Worm (Caenorhabditis elegans) whole organism, late embryonic: ENCODE results near the gene ZK1127.4.
A peak's percentile ranks its signal among the peaks of the same experiment; 100 is the strongest.

Experiments used
- C08G9.2 ChIP-seq: sonication (generic microtip); optimal IDR thresholded peaks from 2 replicates; lab custom pipeline; 2016; ENCODE audit warnings: mild to moderate bottlenecking, missing genetic modification characterization, moderate library complexity, missing compliant biosample characterization
- F13H6.1 ChIP-seq: sonication (generic microtip); optimal IDR thresholded peaks from 2 replicates; lab custom pipeline; 2016; ENCODE audit warnings: missing genetic modification characterization, missing compliant biosample characterization
- K02D7.2 ChIP-seq: sonication (generic microtip); optimal IDR thresholded peaks from 2 replicates; lab custom pipeline; 2017; ENCODE audit warnings: mild to moderate bottlenecking, missing genetic modification characterization, missing compliant biosample characterization
- T23F11.4 ChIP-seq: fragments of 200-800 bp; sonication (Bioruptor generic); optimal IDR thresholded peaks from 2 replicates; lab custom pipeline; 2018; ENCODE audit warnings: mild to moderate bottlenecking, missing genetic modification characterization, missing compliant biosample characterization
- ahr-1 ChIP-seq: sonication (generic microtip); optimal IDR thresholded peaks from 2 replicates; lab custom pipeline; 2016; ENCODE audit warnings: missing genetic modification characterization, missing compliant biosample characterization
- ama-1 ChIP-seq: fragments of 150-350 bp; optimal IDR thresholded peaks from 2 replicates; lab custom pipeline; 2014
- ceh-14 ChIP-seq: sonication (generic microtip); optimal IDR thresholded peaks from 2 replicates; lab custom pipeline; 2016; ENCODE audit warnings: missing genotype, missing genetic modification characterization, missing compliant biosample characterization
- ceh-19 ChIP-seq: fragments of 200-800 bp; sonication (Bioruptor generic); optimal IDR thresholded peaks from 2 replicates; lab custom pipeline; 2018; ENCODE audit warnings: mild to moderate bottlenecking, missing genetic modification characterization, missing compliant biosample characterization
- ceh-2 ChIP-seq: sonication (generic microtip); optimal IDR thresholded peaks from 2 replicates; lab custom pipeline; 2016; ENCODE audit warnings: missing genotype, missing genetic modification characterization, missing compliant biosample characterization
- ceh-22 ChIP-seq: sonication (generic microtip); optimal IDR thresholded peaks from 2 replicates; lab custom pipeline; 2017; ENCODE audit warnings: missing biosample characterization, missing genetic modification characterization
- ceh-24 ChIP-seq: sonication (generic microtip); optimal IDR thresholded peaks from 2 replicates; lab custom pipeline; 2016; ENCODE audit warnings: mild to moderate bottlenecking, missing genetic modification characterization, missing compliant biosample characterization
- ceh-30 ChIP-seq: fragments of 150-350 bp; optimal IDR thresholded peaks from 2 replicates; lab custom pipeline; 2014; ENCODE audit warnings: missing biosample characterization, missing genetic modification characterization
- ceh-31 ChIP-seq: sonication (generic microtip); optimal IDR thresholded peaks from 2 replicates; lab custom pipeline; 2016; ENCODE audit warnings: missing genetic modification characterization, missing compliant biosample characterization
- ceh-34 ChIP-seq: sonication (generic microtip); optimal IDR thresholded peaks from 2 replicates; lab custom pipeline; 2016; ENCODE audit warnings: mild to moderate bottlenecking, missing genetic modification characterization, missing compliant biosample characterization
- ceh-48 ChIP-seq: sonication (generic microtip); optimal IDR thresholded peaks from 2 replicates; lab custom pipeline; 2016; ENCODE audit warnings: missing genetic modification characterization, inconsistent platforms, missing compliant biosample characterization
- ceh-9 ChIP-seq: sonication (generic microtip); optimal IDR thresholded peaks from 2 replicates; lab custom pipeline; 2016; ENCODE audit warnings: mild to moderate bottlenecking, missing genetic modification characterization, inconsistent platforms, missing compliant biosample characterization
- che-1 ChIP-seq: sonication (generic microtip); optimal IDR thresholded peaks from 2 replicates; lab custom pipeline; 2016; ENCODE audit warnings: mild to moderate bottlenecking, missing genetic modification characterization, missing compliant biosample characterization
- elt-2 ChIP-seq: sonication (generic microtip); optimal IDR thresholded peaks from 2 replicates; lab custom pipeline; 2016; ENCODE audit warnings: missing genetic modification reagents, missing genetic modification characterization, missing compliant biosample characterization
- elt-4 ChIP-seq: sonication (generic microtip); optimal IDR thresholded peaks from 2 replicates; lab custom pipeline; 2016; ENCODE audit warnings: missing genetic modification characterization, missing compliant biosample characterization
- eyg-1 ChIP-seq: sonication (generic microtip); optimal IDR thresholded peaks from 2 replicates; lab custom pipeline; 2016; ENCODE audit warnings: missing genotype, missing genetic modification characterization, missing compliant biosample characterization
- fax-1 ChIP-seq: sonication (generic microtip); optimal IDR thresholded peaks from 2 replicates; lab custom pipeline; 2016; ENCODE audit warnings: missing genotype, missing genetic modification characterization, missing compliant biosample characterization
- fkh-10 ChIP-seq: fragments of 150-350 bp; optimal IDR thresholded peaks from 2 replicates; lab custom pipeline; 2014; ENCODE audit warnings: missing biosample characterization, missing genetic modification reagents, missing genetic modification characterization
- gmeb-2 ChIP-seq: sonication (generic microtip); optimal IDR thresholded peaks from 2 replicates; lab custom pipeline; 2016; ENCODE audit warnings: missing genetic modification characterization, inconsistent platforms, missing compliant biosample characterization
- hlh-13 ChIP-seq: fragments of 200-800 bp; sonication (Bioruptor generic); optimal IDR thresholded peaks from 2 replicates; lab custom pipeline; 2018; ENCODE audit warnings: mild to moderate bottlenecking, missing genetic modification characterization, missing compliant biosample characterization
- hlh-15 ChIP-seq: sonication (generic microtip); optimal IDR thresholded peaks from 2 replicates; lab custom pipeline; 2016; ENCODE audit warnings: missing genetic modification characterization, missing compliant biosample characterization
- hlh-30 ChIP-seq: sonication (generic microtip); optimal IDR thresholded peaks from 2 replicates; lab custom pipeline; 2017; ENCODE audit warnings: antibody characterized with exemption, missing genetic modification characterization, missing compliant biosample characterization; ENCODE audit not compliant: insufficient read depth
- hlh-8 ChIP-seq: sonication (generic microtip); optimal IDR thresholded peaks from 2 replicates; lab custom pipeline; 2016; ENCODE audit warnings: missing genotype, missing genetic modification characterization, missing compliant biosample characterization
- lim-6 ChIP-seq: sonication (generic microtip); optimal IDR thresholded peaks from 2 replicates; lab custom pipeline; 2016; ENCODE audit warnings: missing genetic modification characterization, missing compliant biosample characterization
- lin-11 ChIP-seq: fragments of 200-800 bp; sonication (Bioruptor generic); optimal IDR thresholded peaks from 2 replicates; lab custom pipeline; 2018; ENCODE audit warnings: mild to moderate bottlenecking, missing genetic modification characterization, missing compliant biosample characterization
- madf-2 ChIP-seq: sonication (generic microtip); optimal IDR thresholded peaks from 2 replicates; lab custom pipeline; 2017; ENCODE audit warnings: missing genetic modification characterization, missing compliant biosample characterization
- nfya-1 ChIP-seq: sonication (generic microtip); optimal IDR thresholded peaks from 2 replicates; lab custom pipeline; 2017; ENCODE audit warnings: missing genetic modification characterization, mild to moderate bottlenecking, missing compliant biosample characterization, antibody characterized with exemption, moderate library complexity
- npax-4 ChIP-seq: sonication (generic microtip); optimal IDR thresholded peaks from 2 replicates; lab custom pipeline; 2016; ENCODE audit warnings: missing genetic modification characterization, missing compliant biosample characterization
- odd-2 ChIP-seq: sonication (generic microtip); optimal IDR thresholded peaks from 2 replicates; lab custom pipeline; 2017; ENCODE audit warnings: antibody characterized with exemption, mild to moderate bottlenecking, missing genetic modification characterization, missing compliant biosample characterization
- pag-3 ChIP-seq: sonication (generic microtip); optimal IDR thresholded peaks from 2 replicates; lab custom pipeline; 2016; ENCODE audit warnings: missing compliant biosample characterization, missing genetic modification characterization, borderline replicate concordance
- pha-4 ChIP-seq: fragments of 150-350 bp; optimal IDR thresholded peaks from 2 replicates; lab custom pipeline; 2018; ENCODE audit warnings: missing biosample characterization, missing genetic modification reagents, missing genetic modification characterization
- sox-2 ChIP-seq: fragments of 200-800 bp; sonication (Bioruptor generic); IDR thresholded peaks from 2 replicates; pipeline ENCODE4 v1.3.6; 2022; ENCODE audit warnings: missing genetic modification reagents, missing genetic modification characterization, missing compliant biosample characterization
- sox-4 ChIP-seq: sonication (generic microtip); optimal IDR thresholded peaks from 2 replicates; lab custom pipeline; 2017; ENCODE audit warnings: mild to moderate bottlenecking, missing genetic modification characterization, inconsistent platforms, missing compliant biosample characterization
- tbx-2 ChIP-seq: sonication (generic microtip); optimal IDR thresholded peaks from 2 replicates; lab custom pipeline; 2016; ENCODE audit warnings: missing genetic modification characterization, missing compliant biosample characterization
- tbx-7 ChIP-seq: sonication (generic microtip); optimal IDR thresholded peaks from 2 replicates; lab custom pipeline; 2016; ENCODE audit warnings: missing genotype, missing genetic modification characterization, missing compliant biosample characterization
- unc-42 ChIP-seq: sonication (generic microtip); optimal IDR thresholded peaks from 2 replicates; lab custom pipeline; 2016; ENCODE audit warnings: missing genotype, missing genetic modification characterization, missing compliant biosample characterization
- unc-86 ChIP-seq: sonication (generic microtip); optimal IDR thresholded peaks from 2 replicates; lab custom pipeline; 2016; ENCODE audit warnings: missing genetic modification characterization, missing compliant biosample characterization
- ztf-16 ChIP-seq: sonication (generic microtip); optimal IDR thresholded peaks from 2 replicates; lab custom pipeline; 2017; ENCODE audit warnings: missing genetic modification characterization, missing compliant biosample characterization

ZK1127.4 gene

DNA sequence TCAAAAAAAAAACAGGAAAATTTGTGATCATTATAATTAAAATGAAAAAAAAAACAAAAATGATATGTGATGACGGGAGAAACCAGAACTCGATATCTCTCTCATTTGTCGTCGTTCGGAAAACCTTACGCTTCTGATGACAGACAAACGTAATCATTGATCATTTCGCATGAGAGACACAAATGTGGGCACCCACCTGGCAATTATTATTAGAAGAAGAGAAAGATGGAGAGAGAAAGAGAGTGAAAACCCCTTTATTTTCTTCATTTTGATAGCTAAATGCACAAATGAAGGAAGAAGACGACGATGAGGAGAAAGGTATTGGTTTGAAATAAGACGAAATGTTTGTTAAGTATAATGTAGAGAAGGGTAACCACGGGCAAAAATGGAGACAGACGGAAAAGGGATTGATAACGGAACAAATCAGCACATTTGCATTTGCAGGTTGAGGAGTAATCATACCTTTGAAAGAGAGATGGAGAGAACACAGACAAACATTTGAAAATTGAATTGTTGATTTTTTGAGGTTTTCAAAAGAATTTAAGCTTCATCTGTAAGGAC, 22.5 kb upstream of the ZK1127.4 start:
- peak; percentile 12 for TF ChIP-seq nfya-1 (tag; lab: Kevin White, UChicago)
- TF ChIP-seq ceh-14 = peak; percentile 11
- no peak for TF ChIP-seq C08G9.2
- TF ChIP-seq elt-2 = peak; percentile 2
- TF ChIP-seq npax-4 (tag; lab: Kevin White, UChicago) = no peak

DNA sequence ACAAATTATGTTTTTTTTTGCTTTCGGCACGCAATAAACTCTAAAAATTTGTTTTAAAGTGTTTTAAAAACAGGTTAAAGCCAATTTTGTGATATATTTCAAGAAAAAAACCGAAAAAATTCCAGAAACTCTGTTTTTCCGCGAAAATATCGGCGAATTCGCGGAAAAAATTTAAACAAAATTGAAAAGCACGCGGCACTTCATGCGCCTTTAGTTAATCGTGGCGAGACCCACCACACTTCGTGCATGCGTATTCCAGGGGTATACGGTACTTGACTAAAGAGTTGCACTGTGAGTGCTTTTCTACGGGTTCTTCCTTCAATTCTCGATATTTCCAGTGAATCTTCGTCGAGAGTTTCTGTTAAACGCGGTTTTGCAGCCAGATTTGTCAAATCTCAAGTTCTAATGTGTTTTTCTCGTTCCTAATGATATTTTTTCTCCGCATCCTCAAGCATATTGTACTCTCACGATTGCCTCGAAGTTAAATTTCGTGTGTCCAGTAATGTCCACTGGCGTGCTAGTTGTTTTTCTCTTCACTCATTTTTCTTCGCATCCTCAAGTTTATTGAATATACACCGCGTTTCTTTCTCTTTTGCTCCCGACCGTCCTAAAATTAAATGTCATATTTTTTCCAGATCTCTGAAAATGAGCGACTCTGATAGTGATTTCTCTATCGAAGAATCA, 15.9 kb upstream of the ZK1127.4 start, which contains the start of gene cin-4:
Gene cin-4 (plus strand): TSS at position 634 of the 684 bp plus-strand sequence.
- TF ChIP-seq pag-3 (tag; lab: Kevin White, UChicago) (no peak), elt-4 (tag; lab: Kevin White, UChicago) (no peak), ceh-9 (tag; lab: Kevin White, UChicago) (no peak), hlh-15 (no peak), ahr-1 (tag; lab: Kevin White, UChicago) (no peak), lim-6 (tag; lab: Kevin White, UChicago) (no peak), unc-86 (tag; lab: Kevin White, UChicago) (no peak), gmeb-2 (tag; lab: Kevin White, UChicago) (no peak), F13H6.1 (tag; lab: Kevin White, UChicago) (no peak), ceh-19 (GFP tag; lab: Kevin White, UChicago) (no peak), ztf-16 (tag; lab: Kevin White, UChicago) (no peak), che-1 (tag; lab: Kevin White, UChicago) (no peak), hlh-8 (no peak), ceh-48 (tag; lab: Kevin White, UChicago) (no peak), sox-4 (tag; lab: Kevin White, UChicago) (no peak), T23F11.4 (GFP tag; lab: Kevin White, UChicago) (no peak), ceh-24 (no peak), ceh-2 (tag; lab: Kevin White, UChicago) (no peak)

DNA sequence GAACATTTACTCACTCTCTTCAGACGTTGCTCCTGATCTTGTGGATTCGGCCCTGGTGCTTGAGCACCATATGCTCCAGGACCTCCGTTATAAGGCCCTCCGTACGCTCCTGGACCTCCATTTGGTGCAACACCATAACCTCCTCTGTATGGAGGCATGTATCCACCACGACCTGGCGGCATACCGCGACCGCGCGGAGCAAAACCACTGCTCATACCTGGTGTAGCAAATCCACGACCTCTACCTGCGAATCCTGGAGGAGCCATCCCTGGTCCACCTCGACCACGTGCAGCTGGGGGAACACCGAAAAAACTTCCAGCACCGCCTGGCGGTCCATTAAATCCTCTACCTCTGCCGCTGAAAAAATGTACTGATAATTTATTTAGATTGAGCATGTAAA, 4.3 kb upstream of the ZK1127.4 start:
- TF ChIP-seq pag-3 (tag; lab: Kevin White, UChicago) (no peak), tbx-7 (no peak), tbx-2 (tag; lab: Kevin White, UChicago) (no peak), nfya-1 (tag; lab: Kevin White, UChicago) (no peak), ceh-22 (tag; lab: Kevin White, UChicago) (no peak), hlh-30 (tag; lab: Kevin White, UChicago) (no peak), eyg-1 (tag; lab: Kevin White, UChicago) (no peak), unc-42 (tag; lab: Kevin White, UChicago) (no peak), ceh-9 (tag; lab: Kevin White, UChicago) (no peak), ceh-14 (no peak), unc-86 (tag; lab: Kevin White, UChicago) (no peak), ceh-34 (tag; lab: Kevin White, UChicago) (no peak), C08G9.2 (no peak)
- TF ChIP-seq, all 69 proteins: peak for 0

DNA sequence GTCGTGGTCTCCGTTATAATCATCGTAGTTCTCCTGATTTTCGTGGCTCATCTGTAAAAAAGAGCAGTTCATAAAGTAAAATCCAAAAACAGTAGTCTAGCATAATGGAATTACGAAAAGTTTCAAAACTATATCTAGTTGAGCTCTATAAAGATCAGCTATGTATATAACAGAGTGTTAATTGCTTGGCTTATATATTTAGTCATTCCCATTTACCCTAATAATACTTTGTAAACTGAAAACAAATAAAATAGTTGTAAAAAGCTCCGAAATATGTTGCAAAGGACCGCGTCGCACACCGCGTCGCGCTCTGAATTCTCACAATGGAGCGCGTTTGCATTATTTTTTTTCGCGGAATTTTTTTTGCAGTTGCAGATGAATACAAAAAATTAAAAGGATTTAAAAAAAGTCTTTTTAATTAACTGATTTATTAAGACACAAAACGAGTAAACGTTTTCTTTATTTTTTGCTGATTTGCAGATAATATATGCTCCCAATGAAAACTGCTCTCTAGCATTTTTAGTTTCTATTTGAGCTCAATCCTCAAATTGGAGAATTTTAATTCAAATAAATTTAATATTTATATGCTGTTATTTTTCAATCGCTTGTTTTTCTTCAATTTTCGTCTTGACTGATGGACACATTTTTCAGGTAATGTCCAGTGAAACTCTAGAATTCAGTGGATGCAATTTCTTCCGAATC, 3.6 kb upstream of the ZK1127.4 start, which contains the start of the genes tcer-1 and ZK1127.5:
Gene tcer-1 (minus strand): TSS at position 51 of the 702 bp plus-strand sequence.
Gene ZK1127.5 (plus strand): TSS at position 652 of the 702 bp plus-strand sequence.
- peak; percentile 40 for TF ChIP-seq ceh-31 (tag; lab: Kevin White, UChicago)
- peak; percentile 22 for TF ChIP-seq tbx-2 (tag; lab: Kevin White, UChicago)
- TF ChIP-seq unc-86 (tag; lab: Kevin White, UChicago) = no peak
- no peak for TF ChIP-seq madf-2
- TF ChIP-seq hlh-13 (GFP tag; lab: Kevin White, UChicago) = no peak
- no peak for TF ChIP-seq odd-2 (tag; lab: Kevin White, UChicago)
- peak; percentile 46 for TF ChIP-seq nfya-1 (tag; lab: Kevin White, UChicago)
- TF ChIP-seq fax-1 (tag; lab: Kevin White, UChicago) = no peak
- no peak for TF ChIP-seq ceh-34 (tag; lab: Kevin White, UChicago)
- TF ChIP-seq npax-4 (tag; lab: Kevin White, UChicago) = no peak
- peak; percentile 15 for TF ChIP-seq unc-42 (tag; lab: Kevin White, UChicago)
- no peak for TF ChIP-seq sox-2
- no peak for TF ChIP-seq pha-4 (tag; lab: Kevin White, UChicago)
- TF ChIP-seq hlh-15 = no peak
- no peak for TF ChIP-seq ama-1 (lab: Kevin White, UChicago)
- no peak for TF ChIP-seq fkh-10 (GFP tag; lab: Kevin White, UChicago)
- peak; percentile 18 for TF ChIP-seq ceh-30 (tag; lab: Kevin White, UChicago)
- TF ChIP-seq lin-11 (tag; lab: Kevin White, UChicago) = no peak
- no peak for TF ChIP-seq K02D7.2 (tag; lab: Kevin White, UChicago)
